Worm (Caenorhabditis elegans): ENCODE data around the gene F19B2.7.

Gene F19B2.7

DNA sequence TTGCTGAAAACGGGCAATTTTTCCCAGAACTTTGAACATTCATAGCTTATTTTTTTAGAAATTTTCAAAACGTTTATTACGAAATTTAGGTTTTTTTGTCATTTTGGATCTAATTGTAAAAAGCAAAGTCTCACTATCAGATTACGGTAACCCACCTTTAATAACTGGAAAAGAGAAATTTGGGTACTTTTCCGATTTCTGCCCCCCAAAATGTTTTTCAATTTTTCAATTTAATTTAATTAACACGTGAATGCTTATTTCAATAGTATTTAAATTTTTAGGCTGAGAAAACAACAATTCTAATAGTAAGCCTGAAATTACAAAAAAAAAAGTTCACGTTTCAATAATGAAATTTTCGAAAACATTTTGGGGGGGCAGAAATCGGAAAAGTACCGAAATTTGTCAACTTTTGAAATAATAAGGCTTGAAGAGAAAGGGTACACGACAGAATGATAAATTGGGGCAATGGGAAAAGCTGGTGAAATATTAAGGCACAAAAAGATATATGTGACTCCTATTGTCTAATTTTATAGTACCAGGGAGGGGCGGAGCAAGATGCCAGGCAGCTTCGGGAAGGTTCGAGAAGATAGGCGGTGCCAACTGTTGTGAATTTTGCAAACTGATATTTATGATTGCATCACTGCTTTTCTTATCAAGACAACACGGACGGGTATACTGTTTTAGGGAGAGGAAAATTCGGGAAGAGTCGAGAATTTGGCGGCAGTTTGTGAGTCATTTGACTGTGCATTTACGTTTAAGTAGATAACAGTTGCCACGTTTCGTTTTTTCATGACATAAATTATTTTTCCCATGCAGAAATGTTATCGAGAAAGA lies 12.7 kb downstream of the F19B2.7 start, which contains the start of gene F19B2.5 (continued):
- no peak for TF ChIP-seq fkh-3 (tag; optimal IDR thresholded peaks at IDR 0.05)
- 0 out of 2 replicates have a peak, but pooled peaks have one; percentile 19 for TF ChIP-seq sea-2 (GFP tag; IDR thresholded peaks at IDR 0.05)
- no peak for TF ChIP-seq F57C9.4 (tag; optimal IDR thresholded peaks at IDR 0.05)
- TF ChIP-seq K12H6.12 (tag; optimal IDR thresholded peaks at IDR 0.05) = no peak
- peak; percentile 95 for TF ChIP-seq atf-7 (tag; optimal IDR thresholded peaks at IDR 0.05)
- TF ChIP-seq zim-3 (tag; optimal IDR thresholded peaks at IDR 0.05) = peak; percentile 56
- TF ChIP-seq lag-1 (GFP tag; IDR thresholded peaks at IDR 0.05) = no peak
- no peak for TF ChIP-seq him-1 (tag; optimal IDR thresholded peaks at IDR 0.05)
- TF ChIP-seq tbp1 (GFP tag; optimal IDR thresholded peaks at IDR 0.05) = peak; percentile 34
- no peak for TF ChIP-seq F39B2.1 (GFP tag; IDR thresholded peaks at IDR 0.05)
- TF ChIP-seq chd-7 (tag; optimal IDR thresholded peaks at IDR 0.05) = peak; percentile 80
- TF ChIP-seq Y67H2A.10 (GFP tag; conservative IDR thresholded peaks at IDR 0.05) = no peak
- no peak for TF ChIP-seq madf-6 (GFP tag; IDR thresholded peaks at IDR 0.05)
- TF ChIP-seq pbrm-1 (GFP tag; IDR thresholded peaks at IDR 0.05) = no peak
- TF ChIP-seq lin-26 (GFP tag; IDR thresholded peaks at IDR 0.05) = no peak
- no peak for TF ChIP-seq C17E4.6 (GFP tag; IDR thresholded peaks at IDR 0.05)
- no peak for TF ChIP-seq sdz-38 (tag; optimal IDR thresholded peaks at IDR 0.05)
- no peak for TF ChIP-seq efl-1 (GFP tag; optimal IDR thresholded peaks at IDR 0.05)
- TF ChIP-seq unc-62 (GFP tag; optimal IDR thresholded peaks at IDR 0.05) = peak; percentile 61
- TF ChIP-seq F49E8.2 (tag; optimal IDR thresholded peaks at IDR 0.05; ENCODE audit: insufficient read depth) = no peak
- no peak for TF ChIP-seq hrde-1 (tag; optimal IDR thresholded peaks at IDR 0.05; ENCODE audit: borderline replicate concordance)
- no peak for TF ChIP-seq dpl-1 (GFP tag; optimal IDR thresholded peaks at IDR 0.05)
- TF ChIP-seq zfh-2 (GFP tag; conservative IDR thresholded peaks at IDR 0.05) = no peak
- no peak for TF ChIP-seq xnd-1 (tag; optimal IDR thresholded peaks at IDR 0.05)
- peak; percentile 68 for TF ChIP-seq ztf-3 (GFP tag; optimal IDR thresholded peaks at IDR 0.05)
- TF ChIP-seq lsl-1 (GFP tag; optimal IDR thresholded peaks at IDR 0.05) = peak; percentile 16
- TF ChIP-seq dpff-1 (tag; optimal IDR thresholded peaks at IDR 0.05) = peak; percentile 47

DNA sequence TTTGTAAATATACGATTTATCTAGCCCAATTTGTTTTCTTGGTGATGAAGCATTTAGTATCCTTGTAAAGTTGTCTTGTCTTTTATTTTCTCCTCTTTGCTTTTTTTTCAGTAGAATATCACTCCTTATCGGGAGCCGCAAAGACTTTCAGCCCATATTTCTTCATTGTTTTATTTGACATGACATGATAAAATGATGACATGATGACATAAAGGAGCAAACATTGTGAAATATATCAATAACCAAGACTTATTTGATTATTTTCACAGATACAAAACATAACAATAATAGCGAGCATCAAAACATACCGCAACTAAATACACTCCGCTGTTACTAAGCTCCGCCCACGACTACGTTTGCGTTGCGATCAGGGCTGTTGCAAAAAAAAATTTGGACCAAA lies 14.3 kb downstream of the F19B2.7 start:
- TF ChIP-seq ztf-18 (tag; optimal IDR thresholded peaks at IDR 0.05) (no peak), T07F8.4 (tag; optimal IDR thresholded peaks at IDR 0.05) (no peak), lin-40 (tag; optimal IDR thresholded peaks at IDR 0.05) (no peak), ztf-3 (GFP tag; optimal IDR thresholded peaks at IDR 0.05) (no peak), somi-1 (GFP tag; optimal IDR thresholded peaks at IDR 0.05) (no peak), nfya-2 (GFP tag; IDR thresholded peaks at IDR 0.05) (no peak), attf-5 (GFP tag; optimal IDR thresholded peaks at IDR 0.05) (no peak), lag-1 (GFP tag; IDR thresholded peaks at IDR 0.05) (no peak), F33H1.4 (GFP tag; IDR thresholded peaks at IDR 0.05) (no peak), snpc-4 (GFP tag; optimal IDR thresholded peaks at IDR 0.05) (no peak), snpc-4 (tag; optimal IDR thresholded peaks at IDR 0.05) (no peak), atf-7 (tag; optimal IDR thresholded peaks at IDR 0.05) (no peak), sdz-38 (tag; optimal IDR thresholded peaks at IDR 0.05) (no peak), F52B5.7 (tag; optimal IDR thresholded peaks at IDR 0.05) (no peak), ceh-27 (GFP tag; optimal IDR thresholded peaks at IDR 0.05) (no peak), T26A5.8 (tag; optimal IDR thresholded peaks at IDR 0.05) (no peak), C06A6.2 (GFP tag; conservative IDR thresholded peaks at IDR 0.05) (no peak)

All from whole organism, young adult.